Worm (Caenorhabditis elegans): ENCODE measurements around the gene nac-2.

The nac-2 gene

DNA sequence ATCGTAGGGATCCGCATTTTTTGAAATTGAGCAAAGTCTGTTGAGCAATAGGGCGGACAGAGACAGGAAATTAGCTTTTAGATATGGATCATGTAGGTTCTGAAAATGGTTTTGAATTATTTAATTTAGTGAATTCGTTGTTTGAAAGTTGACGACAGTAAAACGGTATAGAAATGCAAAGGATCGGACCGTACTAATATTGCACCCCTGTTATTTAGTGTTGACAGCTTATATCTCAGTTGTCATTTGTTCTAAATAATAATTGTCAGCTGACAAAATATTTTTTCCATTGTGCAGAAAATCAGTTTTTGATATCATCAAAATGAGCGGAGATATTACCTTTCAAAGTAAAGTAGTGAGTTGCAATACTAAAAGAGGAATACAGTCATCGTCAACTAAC, 28.3 kb upstream of the nac-2 start, which contains the start of gene lin-12:
lin-12 (minus strand) TSS at position 101 of the 400 bp plus-strand sequence.
- TF ChIP-seq efl-1 (optimal IDR thresholded peaks at IDR 0.05), result no peak
- TF ChIP-seq efl-1 (GFP tag; optimal IDR thresholded peaks at IDR 0.05 in 1 of 2), result peak in 1 of 2 experiments; percentile 64
- TF ChIP-seq ceh-82 (tag; optimal IDR thresholded peaks at IDR 0.05), result no peak
- no peak for TF ChIP-seq jun-1 (tag; optimal IDR thresholded peaks at IDR 0.05)

DNA sequence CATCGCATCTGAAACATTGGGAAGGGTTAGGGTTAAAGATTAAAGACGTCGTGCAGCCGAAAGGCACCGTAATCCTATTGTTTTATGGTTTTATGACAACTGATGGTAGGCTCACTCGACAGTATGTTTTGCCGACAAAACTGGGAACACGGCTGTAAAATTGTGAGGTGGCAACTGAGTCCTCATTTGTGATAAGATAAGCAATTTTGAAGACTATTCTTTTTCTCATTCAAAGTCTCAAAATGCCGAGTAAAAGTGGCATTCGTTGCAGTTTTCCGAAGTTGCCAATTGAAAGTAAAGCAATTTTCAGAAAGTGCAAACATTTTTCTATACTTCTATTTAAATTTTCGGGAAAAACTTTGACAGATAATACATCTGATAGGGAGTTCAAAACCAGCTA, 26.6 kb upstream of the nac-2 start:
- no peak for TF ChIP-seq unc-62 (GFP tag; optimal IDR thresholded peaks at IDR 0.05)
- no peak for TF ChIP-seq efl-3 (GFP tag; optimal IDR thresholded peaks at IDR 0.05)
- TF ChIP-seq nhr-77 (tag; optimal IDR thresholded peaks at IDR 0.05), result no peak
- no peak for TF ChIP-seq lin-15B (tag; optimal IDR thresholded peaks at IDR 0.05)

DNA sequence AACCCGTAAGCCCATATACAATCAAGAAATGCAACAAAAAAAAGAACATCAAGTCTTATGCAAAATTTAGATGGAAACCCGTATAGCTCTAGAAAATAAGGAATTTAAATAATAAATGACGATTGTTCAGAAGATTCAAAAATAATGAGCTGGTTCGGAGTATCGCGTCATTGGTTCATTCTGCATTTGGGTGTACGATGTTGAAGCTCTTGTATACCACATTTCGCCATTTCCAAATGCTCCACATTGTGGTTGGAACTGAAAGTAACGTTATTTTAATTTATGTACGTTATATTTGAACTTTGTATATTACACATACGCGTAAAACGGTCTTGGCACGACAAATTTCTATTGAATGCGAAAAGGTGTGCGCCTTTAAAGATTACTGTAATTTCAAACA, 17.2 kb upstream of the nac-2 start:
- TF ChIP-seq nhr-77 (tag; optimal IDR thresholded peaks at IDR 0.05) (no peak), hlh-4 (tag; optimal IDR thresholded peaks at IDR 0.05) (no peak), mep-1 (tag; optimal IDR thresholded peaks at IDR 0.05) (peak; percentile 27), nhr-71 (tag; optimal IDR thresholded peaks at IDR 0.05) (peak; percentile 56), fkh-10 (GFP tag; optimal IDR thresholded peaks at IDR 0.05) (no peak), nhr-19 (GFP tag; conservative IDR thresholded peaks at IDR 0.05) (0 out of 2 replicates have a peak, but pooled peaks have one; percentile 10), aly-2 (tag; optimal IDR thresholded peaks at IDR 0.05) (peak; percentile 72)

DNA sequence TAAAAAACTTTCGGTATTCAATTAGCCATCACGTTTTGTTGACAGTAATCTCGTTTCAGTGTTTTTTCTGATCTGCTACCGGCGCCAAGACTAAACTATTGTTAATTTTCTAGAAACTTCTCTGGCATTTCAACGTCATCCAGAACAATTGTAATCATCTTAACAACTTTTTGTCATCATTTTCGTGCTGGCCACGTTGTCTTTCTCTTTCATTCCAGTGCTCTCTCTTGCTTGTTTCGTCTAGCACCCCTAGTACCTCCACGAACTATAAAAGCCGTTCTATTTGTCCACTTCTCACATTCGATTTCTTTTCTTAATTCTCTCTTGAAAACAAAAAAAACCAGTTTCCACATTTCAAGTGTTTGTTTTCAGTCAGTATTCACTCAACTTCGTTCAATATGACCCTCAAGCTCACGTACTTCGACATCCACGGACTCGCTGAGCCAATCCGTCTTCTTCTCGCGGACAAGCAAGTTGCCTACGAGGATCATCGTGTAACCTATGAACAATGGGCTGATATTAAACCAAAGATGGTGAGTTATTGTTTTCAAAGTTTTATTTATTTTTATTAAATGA, 15.9 kb upstream of the nac-2 start, which contains the start of gene gst-1:
gst-1 (plus strand) TSS at position 373 of the 576 bp plus-strand sequence.
- TF ChIP-seq lin-39 (tag; optimal IDR thresholded peaks at IDR 0.05) (no peak), lir-3 (tag; optimal IDR thresholded peaks at IDR 0.05; ENCODE audit: poor library complexity) (no peak), unc-98 (GFP tag; IDR thresholded peaks at IDR 0.05) (no peak), sptf-1 (tag; optimal IDR thresholded peaks at IDR 0.05) (no peak), lin-14 (GFP tag; optimal IDR thresholded peaks at IDR 0.05) (peak; percentile 31), alr-1 (tag; optimal IDR thresholded peaks at IDR 0.05; ENCODE audit: borderline replicate concordance) (no peak), isw-1 (GFP tag; IDR thresholded peaks at IDR 0.05) (no peak), mef-2 (tag; optimal IDR thresholded peaks at IDR 0.05) (no peak), snu-23 (GFP tag; optimal IDR thresholded peaks at IDR 0.05) (peak; percentile 28), pag-3 (tag; optimal IDR thresholded peaks at IDR 0.05; ENCODE audit: borderline replicate concordance, insufficient read depth) (no peak), dpl-1 (GFP tag; optimal IDR thresholded peaks at IDR 0.05) (no peak), lsy-2 (tag; optimal IDR thresholded peaks at IDR 0.05) (no peak), nhr-47 (tag; optimal IDR thresholded peaks at IDR 0.05) (no peak), nhr-20 (tag; optimal IDR thresholded peaks at IDR 0.05) (peak; percentile 67), nhr-76 (tag; optimal IDR thresholded peaks at IDR 0.05) (no peak), ceh-63 (GFP tag; optimal IDR thresholded peaks at IDR 0.05) (no peak), sup-37 (GFP tag; optimal IDR thresholded peaks at IDR 0.05) (no peak), hlh-17 (GFP tag; optimal IDR thresholded peaks at IDR 0.05; ENCODE audit: borderline replicate concordance) (no peak), C04F5.9 (tag; optimal IDR thresholded peaks at IDR 0.05) (no peak), nhr-19 (GFP tag; conservative IDR thresholded peaks at IDR 0.05) (no peak), irx-1 (tag; optimal IDR thresholded peaks at IDR 0.05) (no peak), swsn-7 (tag; optimal IDR thresholded peaks at IDR 0.05) (peak; percentile 10), ceh-88 (GFP tag; IDR thresholded peaks at IDR 0.05) (no peak), dsc-1 (tag; optimal IDR thresholded peaks at IDR 0.05) (no peak), vab-15 (tag; optimal IDR thresholded peaks at IDR 0.05) (no peak), ceh-90 (tag; optimal IDR thresholded peaks at IDR 0.05) (no peak), tbx-2 (tag; optimal IDR thresholded peaks at IDR 0.05) (no peak), efl-1 (optimal IDR thresholded peaks at IDR 0.05) (peak in 1 of 2 experiments; percentile 10), efl-1 (GFP tag; optimal IDR thresholded peaks at IDR 0.05 in 1 of 2) (peak in 1 of 2 experiments; percentile 56), sox-4 (tag; optimal IDR thresholded peaks at IDR 0.05) (no peak), fkh-10 (GFP tag; optimal IDR thresholded peaks at IDR 0.05) (no peak), elt-2 (tag; optimal IDR thresholded peaks at IDR 0.05) (peak; percentile 46), mdl-1 (tag; optimal IDR thresholded peaks at IDR 0.05) (peak in 1 of 2 experiments; percentile 22), lin-35 (GFP tag; optimal IDR thresholded peaks at IDR 0.05) (peak in 1 of 2 experiments; percentile 33), ces-1 (GFP tag; optimal IDR thresholded peaks at IDR 0.05) (no peak), nhr-71 (tag; optimal IDR thresholded peaks at IDR 0.05) (peak; percentile 38), nhr-84 (tag; optimal IDR thresholded peaks at IDR 0.05) (no peak)
